Fruit fly (Drosophila melanogaster) whole organism, embryonic: ENCODE data around the gene CG6481.

Source experiments
- Ada2b ChIP-seq: fragments of 200-800 bp; sonication (Bioruptor generic); IDR thresholded peaks from 2 replicates; pipeline ENCODE4 v1.3.6; 2022; ENCODE audit warnings: missing biosample characterization, missing genetic modification characterization
- Aef1 ChIP-seq: fragments of 200-800 bp; sonication (Bioruptor generic); IDR thresholded peaks from 3 replicates; pipeline ENCODE4 v1.3.6; 2022; ENCODE audit warnings: missing biosample characterization, missing genetic modification characterization
- Bdp1 ChIP-seq: fragments of 200-800 bp; sonication (Bioruptor generic); optimal IDR thresholded peaks from 3 replicates; lab custom pipeline; 2016; ENCODE audit warnings: missing biosample characterization, missing genetic modification characterization
- Blimp-1 ChIP-seq: fragments of 200-800 bp; sonication (Bioruptor generic); optimal IDR thresholded peaks from 3 replicates; lab custom pipeline; 2018; ENCODE audit warnings: missing biosample characterization, missing genetic modification characterization, mild to moderate bottlenecking, moderate library complexity, missing genetic modification reagents
- CG10274 ChIP-seq: fragments of 200-800 bp; sonication (Bioruptor generic); optimal IDR thresholded peaks from 3 replicates; lab custom pipeline; 2017; ENCODE audit warnings: missing biosample characterization, mild to moderate bottlenecking, missing genetic modification characterization
- CG12071 ChIP-seq: fragments of 200-800 bp; sonication (Bioruptor generic); optimal IDR thresholded peaks from 3 replicates; lab custom pipeline; 2018; ENCODE audit warnings: missing biosample characterization, mild to moderate bottlenecking, missing genetic modification characterization
- CG12769 ChIP-seq: fragments of 200-800 bp; sonication (Bioruptor generic); optimal IDR thresholded peaks from 2 replicates; lab custom pipeline; 2019; ENCODE audit warnings: missing biosample characterization, mild to moderate bottlenecking, missing genetic modification characterization, moderate library complexity
- CG14050 ChIP-seq: fragments of 200-800 bp; sonication (Bioruptor generic); IDR thresholded peaks from 3 replicates; pipeline ENCODE4 v1.3.6; 2022; ENCODE audit warnings: missing biosample characterization, missing genetic modification characterization
- CG15269 ChIP-seq: fragments of 200-800 bp; sonication (Bioruptor generic); optimal IDR thresholded peaks from 2 replicates; lab custom pipeline; 2018; ENCODE audit warnings: missing biosample characterization, mild to moderate bottlenecking, missing genetic modification characterization, moderate library complexity
- CG17829 ChIP-seq: fragments of 200-800 bp; optimal IDR thresholded peaks from 2 replicates; lab custom pipeline; 2019; ENCODE audit warnings: missing biosample characterization, mild to moderate bottlenecking, missing genetic modification characterization, moderate library complexity
- CG18764 ChIP-seq: fragments of 200-800 bp; sonication (Bioruptor generic); optimal IDR thresholded peaks from 3 replicates; lab custom pipeline; 2016; ENCODE audit warnings: missing biosample characterization, missing genetic modification characterization
- CG30020 ChIP-seq: fragments of 200-800 bp; optimal IDR thresholded peaks from 2 replicates; lab custom pipeline; 2019; ENCODE audit warnings: missing biosample characterization, mild to moderate bottlenecking, missing genetic modification characterization, moderate library complexity
- CG3407 ChIP-seq: fragments of 200-800 bp; sonication (Bioruptor generic); optimal IDR thresholded peaks from 2 replicates; lab custom pipeline; 2018; ENCODE audit warnings: missing biosample characterization, mild to moderate bottlenecking, missing genetic modification characterization
- CG6683 ChIP-seq: fragments of 200-800 bp; sonication (Bioruptor generic); optimal IDR thresholded peaks from 2 replicates; lab custom pipeline; 2017; ENCODE audit warnings: missing biosample characterization, mild to moderate bottlenecking, missing genetic modification characterization, missing genetic modification reagents
- CG6791 ChIP-seq: fragments of 200-800 bp; sonication (Bioruptor generic); IDR thresholded peaks from 3 replicates; pipeline ENCODE4 v1.3.6; 2022; ENCODE audit warnings: missing biosample characterization, missing genetic modification characterization; ENCODE audit not compliant: partially characterized antibody
- CG7745 ChIP-seq: fragments of 200-800 bp; sonication (Bioruptor generic); optimal IDR thresholded peaks from 2 replicates; lab custom pipeline; 2018; ENCODE audit warnings: missing biosample characterization, mild to moderate bottlenecking, missing genetic modification characterization, moderate library complexity
- CG7928 ChIP-seq: fragments of 200-800 bp; sonication (Bioruptor generic); optimal IDR thresholded peaks from 2 replicates; lab custom pipeline; 2017; ENCODE audit warnings: missing biosample characterization, mild to moderate bottlenecking, missing genetic modification characterization
- CG9932 ChIP-seq: fragments of 200-800 bp; sonication (Bioruptor generic); IDR thresholded peaks from 2 replicates; pipeline ENCODE4 v1.3.6; 2022; ENCODE audit warnings: missing biosample characterization, missing genetic modification characterization
- Camta ChIP-seq: fragments of 200-800 bp; sonication (Bioruptor generic); optimal IDR thresholded peaks from 2 replicates; lab custom pipeline; 2016; ENCODE audit warnings: missing biosample characterization, missing genetic modification characterization
- CoRest ChIP-seq: fragments of 200-800 bp; sonication (Bioruptor generic); optimal IDR thresholded peaks from 3 replicates; lab custom pipeline; 2018; ENCODE audit warnings: missing biosample characterization, mild to moderate bottlenecking, missing genetic modification characterization, moderate library complexity
- CrebB ChIP-seq: fragments of 200-800 bp; sonication (Bioruptor generic); optimal IDR thresholded peaks from 3 replicates; lab custom pipeline; 2018; ENCODE audit warnings: missing biosample characterization, mild to moderate bottlenecking, missing genetic modification characterization
- D ChIP-seq, 2 experiments: fragments of 200-800 bp in 1 of 2; fragments of >200 bp in 1 of 2; sonication (Bioruptor generic) in 1 of 2; optimal IDR thresholded peaks; 2 replicates in 1 of 2; 3 replicates in 1 of 2; lab custom pipeline; 2017; ENCODE audit warnings: mild to moderate bottlenecking in 1 of 2, missing biosample characterization in 1 of 2, missing genetic modification characterization in 1 of 2, missing genetic modification reagents in 1 of 2
- D19B ChIP-seq: fragments of 200-800 bp; sonication (Bioruptor generic); optimal IDR thresholded peaks from 2 replicates; lab custom pipeline; 2017; ENCODE audit warnings: missing biosample characterization, mild to moderate bottlenecking, missing genetic modification characterization
- Lpt ChIP-seq: fragments of >200 bp; optimal IDR thresholded peaks from 2 replicates; lab custom pipeline; 2018; ENCODE audit warnings: missing biosample characterization, missing genetic modification characterization
- Myb ChIP-seq: fragments of 200-800 bp; sonication (Bioruptor generic); optimal IDR thresholded peaks from 2 replicates; lab custom pipeline; 2016; ENCODE audit warnings: missing biosample characterization, missing genetic modification characterization
- Neu2 ChIP-seq: fragments of 200-800 bp; sonication (Bioruptor generic); optimal IDR thresholded peaks from 3 replicates; lab custom pipeline; 2016; ENCODE audit warnings: missing biosample characterization, missing genetic modification characterization, borderline replicate concordance
- Oli ChIP-seq: fragments of 200-800 bp; sonication (Bioruptor generic); optimal IDR thresholded peaks from 2 replicates; lab custom pipeline; 2018; ENCODE audit warnings: missing biosample characterization, mild to moderate bottlenecking, missing genetic modification characterization, moderate library complexity
- al ChIP-seq: fragments of 200-800 bp; sonication (Bioruptor generic); IDR thresholded peaks from 2 replicates; pipeline ENCODE4 v1.3.6; 2022; ENCODE audit warnings: missing biosample characterization, missing genetic modification characterization
- bsh ChIP-seq, 2 experiments: fragments of 200-800 bp; sonication (Bioruptor generic); optimal IDR thresholded peaks; 2 replicates each; lab custom pipeline; 2017 to 2018; ENCODE audit warnings: mild to moderate bottlenecking in 2 of 2, missing biosample characterization in 2 of 2, missing genetic modification characterization in 2 of 2, moderate library complexity in 1 of 2
- caup ChIP-seq: fragments of 200-800 bp; sonication (Bioruptor generic); optimal IDR thresholded peaks from 3 replicates; lab custom pipeline; 2017; ENCODE audit warnings: missing biosample characterization, mild to moderate bottlenecking, missing genetic modification characterization, moderate library complexity; ENCODE audit not compliant: severe bottlenecking
- chinmo ChIP-seq: fragments of 200-800 bp; sonication (Bioruptor generic); IDR thresholded peaks from 4 replicates; pipeline ENCODE4 v1.3.6; 2022; ENCODE audit warnings: missing biosample characterization, missing genetic modification characterization; ENCODE audit not compliant: partially characterized antibody
- chm ChIP-seq: fragments of 200-800 bp; sonication (Bioruptor generic); IDR thresholded peaks from 2 replicates; pipeline ENCODE4 v1.3.6; 2022; ENCODE audit warnings: missing biosample characterization, missing genetic modification characterization
- dm ChIP-seq: fragments of 200-800 bp; sonication (Bioruptor generic); optimal IDR thresholded peaks from 3 replicates; lab custom pipeline; 2016; ENCODE audit warnings: missing biosample characterization, missing genetic modification characterization
- dpn ChIP-seq, 2 experiments: fragments of 200-800 bp; sonication (Bioruptor generic); optimal IDR thresholded peaks; 3 replicates each; lab custom pipeline; 2016; ENCODE audit warnings: missing biosample characterization in 2 of 2, missing genetic modification characterization in 2 of 2
- fd64A ChIP-seq: fragments of 200-800 bp; sonication (Bioruptor generic); optimal IDR thresholded peaks from 3 replicates; lab custom pipeline; 2018; ENCODE audit warnings: missing biosample characterization, mild to moderate bottlenecking, missing genetic modification characterization
- gcm2 ChIP-seq: fragments of 200-800 bp; sonication (Bioruptor generic); optimal IDR thresholded peaks from 2 replicates; lab custom pipeline; 2016; ENCODE audit warnings: missing biosample characterization, missing genetic modification characterization
- gem ChIP-seq: fragments of 200-800 bp; sonication (Bioruptor generic); optimal IDR thresholded peaks from 2 replicates; lab custom pipeline; 2019; ENCODE audit warnings: missing biosample characterization, mild to moderate bottlenecking, missing genetic modification characterization, moderate library complexity
- klu ChIP-seq: fragments of 200-800 bp; sonication (Bioruptor generic); IDR thresholded peaks from 2 replicates; pipeline ENCODE4 v1.3.6; 2022; ENCODE audit warnings: missing biosample characterization, missing genetic modification characterization
- lab ChIP-seq: fragments of 200-800 bp; sonication (Bioruptor generic); optimal IDR thresholded peaks from 3 replicates; lab custom pipeline; 2017; ENCODE audit warnings: missing biosample characterization, missing genetic modification characterization, mild to moderate bottlenecking, moderate library complexity, missing genetic modification reagents
- mld ChIP-seq: fragments of 200-800 bp; sonication (Bioruptor generic); IDR thresholded peaks from 3 replicates; pipeline ENCODE4 v1.3.6; 2022; ENCODE audit warnings: missing biosample characterization, missing genetic modification characterization; ENCODE audit not compliant: partially characterized antibody
- org-1 ChIP-seq: fragments of 200-800 bp; sonication (Bioruptor generic); optimal IDR thresholded peaks from 2 replicates; lab custom pipeline; 2017; ENCODE audit warnings: missing biosample characterization, missing genetic modification characterization
- otp ChIP-seq: fragments of 200-800 bp; sonication (Bioruptor generic); IDR thresholded peaks from 3 replicates; pipeline ENCODE4, ENCODE4 v1.3.6; 2022; ENCODE audit warnings: missing biosample characterization, missing genetic modification characterization
- sc ChIP-seq, 3 experiments: fragments of >200 bp in 2 of 3; fragments of 200-800 bp in 1 of 3; sonication (Bioruptor generic) in 1 of 3; optimal IDR thresholded peaks; 2 replicates in 2 of 3; 3 replicates in 1 of 3; lab custom pipeline; 2017; ENCODE audit warnings: mild to moderate bottlenecking in 1 of 3, missing biosample characterization in 1 of 3, missing genetic modification characterization in 1 of 3, missing genetic modification reagents in 1 of 3
- sisA ChIP-seq: fragments of 200-800 bp; sonication (Bioruptor generic); IDR thresholded peaks from 2 replicates; pipeline ENCODE4 v1.3.6; 2022; ENCODE audit warnings: missing biosample characterization, missing genetic modification characterization
- slbo ChIP-seq: fragments of 200-800 bp; sonication (Bioruptor generic); IDR thresholded peaks from 2 replicates; pipeline ENCODE4 v1.3.6; 2022; ENCODE audit warnings: missing biosample characterization, missing genetic modification characterization
- tll ChIP-seq, 2 experiments: fragments of 200-800 bp in 1 of 2; fragments of >200 bp in 1 of 2; sonication (Bioruptor generic) in 1 of 2; optimal IDR thresholded peaks; 2 replicates each; lab custom pipeline; 2017 to 2019; ENCODE audit warnings: missing biosample characterization in 2 of 2, missing genetic modification characterization in 2 of 2, mild to moderate bottlenecking in 1 of 2, moderate library complexity in 1 of 2
- vnd ChIP-seq: fragments of 200-800 bp; sonication (Bioruptor generic); IDR thresholded peaks from 3 replicates; pipeline ENCODE4 v1.3.6; 2022; ENCODE audit warnings: missing biosample characterization, missing genetic modification characterization; ENCODE audit not compliant: partially characterized antibody
- wdn ChIP-seq: fragments of 200-800 bp; sonication (Bioruptor generic); IDR thresholded peaks from 2 replicates; pipeline ENCODE4 v1.3.6; 2022; ENCODE audit warnings: missing biosample characterization, missing genetic modification characterization

Gene CG6481

dm6 chrX:18515988-18516541 is 6.2 kb downstream of the CG6481 start (continued):
- TF ChIP-seq chinmo (GFP tag; lab: Robert Waterston, UW): peak; percentile 63; the same call in 2 of the 4 replicates
- no peak for TF ChIP-seq otp (GFP tag; lab: Robert Waterston, UW)
- no peak for TF ChIP-seq D19B
- TF ChIP-seq dpn (GFP tag; optimal IDR thresholded peaks at IDR 0.05; lab: Kevin White, UChicago): peak in 1 of 2 experiments; percentile 25
- no peak for TF ChIP-seq CG14050 (GFP tag; lab: Robert Waterston, UW)
- peak; percentile 22; the same call in 1 of the 2 replicates for TF ChIP-seq Ada2b (GFP tag; lab: Robert Waterston, UW)
- no peak for TF ChIP-seq CG12071
- TF ChIP-seq klu (GFP tag; lab: Robert Waterston, UW): no peak
- peak; percentile 14 for TF ChIP-seq gem (tag; lab: Kevin White, UChicago)
- no peak for TF ChIP-seq gcm2
- TF ChIP-seq org-1 (GFP tag; lab: Kevin White, UChicago): no peak
- TF ChIP-seq lab (GFP tag; lab: Kevin White, UChicago): no peak
- TF ChIP-seq Oli: no peak
- TF ChIP-seq wdn (GFP tag; lab: Robert Waterston, UW): no peak
- no peak for TF ChIP-seq Lpt (GFP tag; lab: Kevin White, UChicago)
- TF ChIP-seq Blimp-1 (GFP tag; lab: Kevin White, UChicago): no peak
- TF ChIP-seq mld (GFP tag; lab: Robert Waterston, UW): no peak
- TF ChIP-seq CG3407 (GFP tag; lab: Kevin White, UChicago): no peak
- peak; percentile 13 for TF ChIP-seq CG12769
- TF ChIP-seq D (optimal IDR thresholded peaks at IDR 0.05; lab: Kevin White, UChicago): no peak
- TF ChIP-seq D (GFP tag; optimal IDR thresholded peaks at IDR 0.05; lab: Kevin White, UChicago): no peak
- TF ChIP-seq slbo (GFP tag; lab: Robert Waterston, UW): peak; percentile 45; the same call in 1 of the 2 replicates
- no peak for TF ChIP-seq CG10274 (GFP tag; lab: Kevin White, UChicago)
- TF ChIP-seq Myb (GFP tag; lab: Kevin White, UChicago): no peak
- TF ChIP-seq tll (GFP tag; optimal IDR thresholded peaks at IDR 0.05; lab: Kevin White, UChicago): no peak
- no peak for TF ChIP-seq fd64A (GFP tag; lab: Kevin White, UChicago)
- TF ChIP-seq CG7745 (tag; lab: Kevin White, UChicago): no peak
- TF ChIP-seq CG15269: no peak
- no peak for TF ChIP-seq CrebB
- peak; percentile 53; the same call in 1 of the 2 replicates for TF ChIP-seq CG9932 (GFP tag; lab: Robert Waterston, UW)
- TF ChIP-seq bsh (GFP tag; optimal IDR thresholded peaks at IDR 0.05; lab: Kevin White, UChicago): no peak
- TF ChIP-seq caup (GFP tag; lab: Kevin White, UChicago): no peak
- no peak for TF ChIP-seq dm (GFP tag; lab: Kevin White, UChicago)
- peak; percentile 43 for TF ChIP-seq CoRest
- TF ChIP-seq CG18764 (GFP tag; lab: Kevin White, UChicago): no peak
- no peak for TF ChIP-seq al (GFP tag; lab: Robert Waterston, UW)
- TF ChIP-seq CG17829: no peak
- TF ChIP-seq Aef1 (GFP tag; lab: Robert Waterston, UW): peak; percentile 23; the same call in 1 of the 3 replicates
- TF ChIP-seq CG6683 (GFP tag; lab: Kevin White, UChicago): no peak
- TF ChIP-seq chm: no peak
- TF ChIP-seq vnd (GFP tag; lab: Robert Waterston, UW): no peak
- no peak for TF ChIP-seq Neu2 (GFP tag; lab: Kevin White, UChicago)
- no peak for TF ChIP-seq Camta (GFP tag; lab: Kevin White, UChicago)
- TF ChIP-seq CG6791 (GFP tag; lab: Robert Waterston, UW): no peak
- TF ChIP-seq Bdp1 (GFP tag; lab: Kevin White, UChicago): no peak
- 0 out of 2 replicates have a peak, but pooled peaks have one; percentile 4 for TF ChIP-seq sisA (GFP tag; lab: Robert Waterston, UW)
- TF ChIP-seq sc (optimal IDR thresholded peaks at IDR 0.05; lab: Kevin White, UChicago): no peak
- no peak for TF ChIP-seq sc (GFP tag; optimal IDR thresholded peaks at IDR 0.05; lab: Kevin White, UChicago)
- TF ChIP-seq CG7928 (GFP tag; lab: Kevin White, UChicago): no peak
- TF ChIP-seq CG30020 (tag; lab: Kevin White, UChicago): no peak
